Fruit fly (Drosophila melanogaster) whole organism, pupa: ENCODE results near the gene Npc1b.

Source experiments
- CG10348 ChIP-seq: fragments of 200-800 bp; sonication (Bioruptor generic); IDR thresholded peaks from 2 replicates; pipeline ENCODE4 v1.3.6; 2022; ENCODE audit warnings: missing biosample characterization, missing genetic modification characterization
- CG17806 ChIP-seq: fragments of 200-800 bp; sonication (Bioruptor generic); optimal IDR thresholded peaks from 2 replicates; lab custom pipeline; 2018; ENCODE audit warnings: missing biosample characterization, mild to moderate bottlenecking, missing genetic modification characterization, moderate library complexity
- CG32121 ChIP-seq: fragments of 200-800 bp; sonication (Bioruptor generic); IDR thresholded peaks from 2 replicates; pipeline ENCODE4 v1.3.6; 2022; ENCODE audit warnings: missing biosample characterization, missing genetic modification characterization
- CG34367 ChIP-seq: fragments of 200-800 bp; sonication (Bioruptor generic); optimal IDR thresholded peaks from 2 replicates; lab custom pipeline; 2018; ENCODE audit warnings: missing biosample characterization, mild to moderate bottlenecking, missing genetic modification characterization
- CG9948 ChIP-seq: fragments of 200-800 bp; sonication (Bioruptor generic); optimal IDR thresholded peaks from 2 replicates; lab custom pipeline; 2018; ENCODE audit warnings: missing biosample characterization, mild to moderate bottlenecking, missing genetic modification characterization, moderate library complexity
- EcR ChIP-seq: fragments of 200-800 bp; sonication (Bioruptor generic); optimal IDR thresholded peaks from 3 replicates; lab custom pipeline; 2019; ENCODE audit warnings: missing biosample characterization, missing genetic modification characterization, mild to moderate bottlenecking, moderate library complexity, missing genetic modification reagents
- Pif1B ChIP-seq: fragments of 200-800 bp; sonication (Bioruptor generic); optimal IDR thresholded peaks from 3 replicates; lab custom pipeline; 2016; ENCODE audit warnings: missing biosample characterization, missing genetic modification characterization
- Snoo ChIP-seq: fragments of 200-800 bp; sonication (Bioruptor generic); optimal IDR thresholded peaks from 3 replicates; lab custom pipeline; 2017; ENCODE audit warnings: missing biosample characterization, mild to moderate bottlenecking, missing genetic modification characterization, inconsistent platforms

- TF ChIP-seq CG32121 = no peak
- TF ChIP-seq CG10348 (GFP tag; lab: Robert Waterston, UW) = no peak
- TF ChIP-seq CG9948 (tag; lab: Kevin White, UChicago) = no peak
- no peak for TF ChIP-seq EcR (GFP tag; lab: Kevin White, UChicago)
- TF ChIP-seq Pif1B (GFP tag; lab: Kevin White, UChicago) = no peak
- TF ChIP-seq CG17806 = no peak
- no peak for TF ChIP-seq CG34367 (tag; lab: Kevin White, UChicago)
- no peak for TF ChIP-seq Snoo (tag; lab: Kevin White, UChicago)
These were observed 28.7 kb downstream of the Npc1b start, which contains the start of gene Ser6 for dm6 chrX:20963405-20963804.
